Fruit fly (Drosophila melanogaster): Measurements from ENCODE around the gene CG2145.

The CG2145 gene

dm6 chrX:10887643-10888042 is 39.6 kb upstream of the CG2145 start:
- no peak for TF ChIP-seq Rel (GFP tag; optimal IDR thresholded peaks at IDR 0.05)
- TF ChIP-seq Rel (tag; optimal IDR thresholded peaks at IDR 0.05): peak; percentile 39
- no peak for TF ChIP-seq GATAd (GFP tag; optimal IDR thresholded peaks at IDR 0.05)
- no peak for TF ChIP-seq br (GFP tag; optimal IDR thresholded peaks at IDR 0.05)

dm6 chrX:10889955-10890617 is 37.1 kb upstream of the CG2145 start:
- TF ChIP-seq foxo (GFP tag; optimal IDR thresholded peaks at IDR 0.05) (peak in 1 of 2 experiments; percentile 34), h (GFP tag; optimal IDR thresholded peaks at IDR 0.05) (peak; percentile 17), ey (GFP tag; optimal IDR thresholded peaks at IDR 0.05) (peak; percentile 35), Myc (optimal IDR thresholded peaks at IDR 0.05) (no peak), rgr (GFP tag; optimal IDR thresholded peaks at IDR 0.05) (peak; percentile 53), Sp1 (GFP tag; optimal IDR thresholded peaks at IDR 0.05) (no peak), Rel (GFP tag; optimal IDR thresholded peaks at IDR 0.05) (no peak), Rel (tag; optimal IDR thresholded peaks at IDR 0.05) (peak; percentile 96), fru (GFP tag; optimal IDR thresholded peaks at IDR 0.05) (peak; percentile 34), OdsH (GFP tag; optimal IDR thresholded peaks at IDR 0.05) (peak; percentile 26)

dm6 chrX:10891150-10891549 is 36.0 kb upstream of the CG2145 start, which contains the start of gene Ork1:
Gene Ork1 (minus strand): TSS chrX:10891250.
- TF ChIP-seq dsf (GFP tag; optimal IDR thresholded peaks at IDR 0.05; ENCODE audit: borderline replicate concordance) (no peak), OdsH (GFP tag; optimal IDR thresholded peaks at IDR 0.05) (no peak), Myc (optimal IDR thresholded peaks at IDR 0.05) (no peak), CG9705 (GFP tag; optimal IDR thresholded peaks at IDR 0.05) (no peak), h (GFP tag; optimal IDR thresholded peaks at IDR 0.05) (no peak), Hnf4 (GFP tag; optimal IDR thresholded peaks at IDR 0.05) (no peak), Sp1 (GFP tag; optimal IDR thresholded peaks at IDR 0.05) (no peak)

dm6 chrX:10893208-10893607 is 34.0 kb upstream of the CG2145 start:
- no peak for TF ChIP-seq dmrt93B (GFP tag; optimal IDR thresholded peaks at IDR 0.05)
- TF ChIP-seq CG32264 (GFP tag; optimal IDR thresholded peaks at IDR 0.05): no peak
- TF ChIP-seq Rel (GFP tag; optimal IDR thresholded peaks at IDR 0.05): no peak
- peak; percentile 3 for TF ChIP-seq Rel (tag; optimal IDR thresholded peaks at IDR 0.05)
- no peak for TF ChIP-seq N (GFP tag; optimal IDR thresholded peaks at IDR 0.05)
- no peak for TF ChIP-seq pan (optimal IDR thresholded peaks at IDR 0.05)
- no peak for TF ChIP-seq Dif (GFP tag; optimal IDR thresholded peaks at IDR 0.05; ENCODE audit: partially characterized antibody)
- TF ChIP-seq Hr83 (GFP tag; optimal IDR thresholded peaks at IDR 0.05; ENCODE audit: poor library complexity, severe bottlenecking): no peak
- TF ChIP-seq dl (GFP tag; optimal IDR thresholded peaks at IDR 0.05; ENCODE audit: insufficient read depth in 1 of 2, partially characterized antibody in 2 of 2): no peak
- no peak for TF ChIP-seq CrebA (GFP tag; optimal IDR thresholded peaks at IDR 0.05; ENCODE audit: borderline replicate concordance)
- peak; percentile 14 for TF ChIP-seq br (GFP tag; optimal IDR thresholded peaks at IDR 0.05)
- TF ChIP-seq CG9705 (GFP tag; optimal IDR thresholded peaks at IDR 0.05): no peak
- TF ChIP-seq rgr (GFP tag; optimal IDR thresholded peaks at IDR 0.05): peak; percentile 20
- TF ChIP-seq GATAd (GFP tag; optimal IDR thresholded peaks at IDR 0.05): no peak
- TF ChIP-seq woc (GFP tag; optimal IDR thresholded peaks at IDR 0.05): no peak
- TF ChIP-seq Hr78 (GFP tag; optimal IDR thresholded peaks at IDR 0.05): no peak
- no peak for TF ChIP-seq brk (GFP tag; optimal IDR thresholded peaks at IDR 0.05)
- TF ChIP-seq ey (GFP tag; optimal IDR thresholded peaks at IDR 0.05): peak; percentile 24
- no peak for TF ChIP-seq h (GFP tag; optimal IDR thresholded peaks at IDR 0.05)
- no peak for TF ChIP-seq sage (GFP tag; optimal IDR thresholded peaks at IDR 0.05)
- TF ChIP-seq jim (GFP tag; optimal IDR thresholded peaks at IDR 0.05): no peak
- TF ChIP-seq tai (GFP tag; optimal IDR thresholded peaks at IDR 0.05): no peak
- peak; percentile 20 for TF ChIP-seq fru (GFP tag; optimal IDR thresholded peaks at IDR 0.05)
- no peak for TF ChIP-seq usp (GFP tag; optimal IDR thresholded peaks at IDR 0.05)

- peak; percentile 73 for TF ChIP-seq woc (GFP tag; optimal IDR thresholded peaks at IDR 0.05)
- TF ChIP-seq HLH106 (tag; optimal IDR thresholded peaks at IDR 0.05): peak; percentile 52
- TF ChIP-seq foxo (GFP tag; optimal IDR thresholded peaks at IDR 0.05): no peak
- TF ChIP-seq lola (GFP tag; optimal IDR thresholded peaks at IDR 0.05): no peak
- no peak for TF ChIP-seq CrebA (GFP tag; optimal IDR thresholded peaks at IDR 0.05; ENCODE audit: borderline replicate concordance)
- TF ChIP-seq h (GFP tag; optimal IDR thresholded peaks at IDR 0.05): peak; percentile 4
- no peak for TF ChIP-seq psq (GFP tag; optimal IDR thresholded peaks at IDR 0.05)
- TF ChIP-seq Myc (optimal IDR thresholded peaks at IDR 0.05): peak; percentile 97
Observed at dm6 chrX:10899232-10899631, 28.0 kb upstream of the CG2145 start, which contains the start of gene CG1582. Gene CG1582 (minus strand): TSS chrX:10899302.

Measured in whole organism, wandering third instar larva.